Worm (Caenorhabditis elegans) whole organism, young adult: Measurements from ENCODE around the gene W09G12.7.

Experiments
- F23B12.7 ChIP-seq: sonication (generic microtip); optimal IDR thresholded peaks from 2 replicates; lab custom pipeline; 2017; ENCODE audit warnings: missing genetic modification characterization, mild to moderate bottlenecking, missing compliant biosample characterization, antibody characterized with exemption, moderate library complexity; ENCODE audit not compliant: insufficient read depth
- F52B5.7 ChIP-seq: sonication (generic microtip); optimal IDR thresholded peaks from 2 replicates; lab custom pipeline; 2016; ENCODE audit warnings: mild to moderate bottlenecking, missing genetic modification characterization, missing compliant biosample characterization
- F57C9.4 ChIP-seq: sonication (generic microtip); optimal IDR thresholded peaks from 2 replicates; lab custom pipeline; 2017; ENCODE audit warnings: mild to moderate bottlenecking, missing genetic modification characterization, missing compliant biosample characterization
- Y95B8A.8 ChIP-seq: fragments of 200-800 bp; sonication (Bioruptor generic); IDR thresholded peaks from 2 replicates; pipeline ENCODE4 v1.3.6; 2022; ENCODE audit warnings: missing genetic modification reagents, missing genetic modification characterization, missing compliant biosample characterization
- ama-1 ChIP-seq, 3 experiments: fragments of 150-350 bp in 1 of 3; sonication (generic microtip) in 2 of 3; optimal IDR thresholded peaks; 2 replicates each; lab custom pipeline; 2014 to 2018; ENCODE audit warnings: missing biosample characterization in 2 of 3, missing genetic modification characterization in 2 of 3, missing genetic modification reagents in 2 of 3
- ceh-58 ChIP-seq: fragments of 200-800 bp; sonication (Bioruptor generic); IDR thresholded peaks from 2 replicates; pipeline ENCODE4 v1.3.6; 2022; ENCODE audit warnings: missing genetic modification characterization, missing compliant biosample characterization
- egrh-3 ChIP-seq: fragments of 200-800 bp; sonication (Bioruptor generic); IDR thresholded peaks from 2 replicates; pipeline ENCODE4 v1.3.6; 2022; ENCODE audit warnings: missing genetic modification reagents, missing genetic modification characterization, missing compliant biosample characterization
- hmg-20 ChIP-seq: fragments of 200-800 bp; sonication (Bioruptor generic); IDR thresholded peaks from 2 replicates; pipeline ENCODE4 v1.3.6; 2022; ENCODE audit warnings: missing genetic modification reagents, missing genetic modification characterization, missing compliant biosample characterization
- nhr-120 ChIP-seq: fragments of 200-800 bp; sonication (Bioruptor generic); IDR thresholded peaks from 2 replicates; pipeline ENCODE4 v1.3.6; 2022; ENCODE audit warnings: missing genetic modification characterization, missing compliant biosample characterization
- pha-4 ChIP-seq: fragments of 150-350 bp; sonication (generic microtip); optimal IDR thresholded peaks from 2 replicates; lab custom pipeline; 2014; ENCODE audit warnings: missing biosample characterization, missing genetic modification reagents, missing genetic modification characterization
- unc-62 ChIP-seq: fragments of 150-350 bp; optimal IDR thresholded peaks from 2 replicates; lab custom pipeline; 2014; ENCODE audit warnings: missing biosample characterization, missing genetic modification reagents, missing genetic modification characterization

ce11 chrIV:1224781-1225180 is 4.1 kb upstream of the W09G12.7 start:
- TF ChIP-seq egrh-3 (GFP tag; lab: Robert Waterston, UW) (no peak), ama-1 (optimal IDR thresholded peaks at IDR 0.05; lab: Kevin White, UChicago) (no peak), ama-1 (GFP tag; optimal IDR thresholded peaks at IDR 0.05; lab: Kevin White, UChicago) (no peak), unc-62 (GFP tag; lab: Kevin White, UChicago) (no peak), F57C9.4 (tag; lab: Kevin White, UChicago) (no peak), F23B12.7 (no peak), hmg-20 (GFP tag; lab: Robert Waterston, UW) (no peak), pha-4 (tag; lab: Kevin White, UChicago) (no peak), nhr-120 (GFP tag; lab: Robert Waterston, UW) (no peak), Y95B8A.8 (GFP tag; lab: Robert Waterston, UW) (no peak), F52B5.7 (tag; lab: Kevin White, UChicago) (no peak), ceh-58 (GFP tag; lab: Robert Waterston, UW) (no peak)
